Worm (Caenorhabditis elegans): Measurements from ENCODE around the gene ZC239.20.

The ZC239.20 gene

ce11 chrII:3248043-3248718, 41.9 kb upstream of the ZC239.20 start, which contains the start of the genes fbxc-50 and C17F4.2:
fbxc-50 (minus strand) TSS chrII:3248123.
C17F4.2 (plus strand) TSS chrII:3248668.
- TF ChIP-seq blmp-1 (tag; optimal IDR thresholded peaks at IDR 0.05) (peak; percentile 80), efl-1 (optimal IDR thresholded peaks at IDR 0.05) (no peak), efl-1 (GFP tag; optimal IDR thresholded peaks at IDR 0.05 in 1 of 2) (peak in 1 of 2 experiments; percentile 56), nhr-12 (tag; optimal IDR thresholded peaks at IDR 0.05) (no peak), lin-35 (GFP tag; optimal IDR thresholded peaks at IDR 0.05) (no peak)

- TF ChIP-seq ces-1 (GFP tag; optimal IDR thresholded peaks at IDR 0.05) (no peak), xbp-1 (tag; optimal IDR thresholded peaks at IDR 0.05) (no peak), tlp-1 (tag; optimal IDR thresholded peaks at IDR 0.05) (no peak), dsc-1 (tag; optimal IDR thresholded peaks at IDR 0.05) (no peak), aly-2 (tag; optimal IDR thresholded peaks at IDR 0.05) (no peak), ceh-90 (tag; optimal IDR thresholded peaks at IDR 0.05) (no peak), mef-2 (tag; optimal IDR thresholded peaks at IDR 0.05) (no peak)
These were observed 41.2 kb upstream of the ZC239.20 start for ce11 chrII:3247556-3247955.

- TF ChIP-seq elt-3 (tag; optimal IDR thresholded peaks at IDR 0.05) = no peak
- TF ChIP-seq nhr-90 (tag; optimal IDR thresholded peaks at IDR 0.05; ENCODE audit: poor library complexity) = peak; percentile 37
- TF ChIP-seq elt-2 (tag; optimal IDR thresholded peaks at IDR 0.05) = peak; percentile 98
- TF ChIP-seq tlp-1 (tag; optimal IDR thresholded peaks at IDR 0.05) = peak; percentile 69
- TF ChIP-seq lin-35 (GFP tag; optimal IDR thresholded peaks at IDR 0.05) = peak in 1 of 2 experiments; percentile 34
- peak; percentile 38 for TF ChIP-seq jun-1 (tag; optimal IDR thresholded peaks at IDR 0.05)
- TF ChIP-seq pqm-1 (tag; optimal IDR thresholded peaks at IDR 0.05) = peak; percentile 62
- no peak for TF ChIP-seq nhr-47 (tag; optimal IDR thresholded peaks at IDR 0.05)
These were observed 39.5 kb upstream of the ZC239.20 start, which contains the start of gene C17F4.7 for ce11 chrII:3245836-3246235. C17F4.7 (minus strand) TSS chrII:3246015.

- TF ChIP-seq ceh-8 (GFP tag; optimal IDR thresholded peaks at IDR 0.05) (no peak), nhr-84 (tag; optimal IDR thresholded peaks at IDR 0.05) (no peak), mdl-1 (tag; optimal IDR thresholded peaks at IDR 0.05) (no peak), dsc-1 (tag; optimal IDR thresholded peaks at IDR 0.05) (no peak), nhr-19 (GFP tag; conservative IDR thresholded peaks at IDR 0.05) (no peak), ceh-82 (tag; optimal IDR thresholded peaks at IDR 0.05) (no peak), snpc-4 (tag; optimal IDR thresholded peaks at IDR 0.05) (no peak), hlh-17 (GFP tag; optimal IDR thresholded peaks at IDR 0.05; ENCODE audit: borderline replicate concordance) (no peak), lin-13 (GFP tag; optimal IDR thresholded peaks at IDR 0.05) (no peak), unc-130 (tag; optimal IDR thresholded peaks at IDR 0.05) (no peak), efl-3 (GFP tag; optimal IDR thresholded peaks at IDR 0.05) (no peak), xbp-1 (tag; optimal IDR thresholded peaks at IDR 0.05) (no peak), mab-9 (GFP tag; IDR thresholded peaks at IDR 0.05) (no peak), tbx-2 (tag; optimal IDR thresholded peaks at IDR 0.05) (no peak), ceh-90 (tag; optimal IDR thresholded peaks at IDR 0.05) (no peak), Y116A8C.19 (tag; optimal IDR thresholded peaks at IDR 0.05; ENCODE audit: borderline replicate concordance) (no peak), elt-3 (tag; optimal IDR thresholded peaks at IDR 0.05) (no peak), nhr-85 (tag) (no peak), zag-1 (tag; optimal IDR thresholded peaks at IDR 0.05) (no peak)
These were observed 38.4 kb upstream of the ZC239.20 start for ce11 chrII:3244758-3245157.

- no peak for TF ChIP-seq lin-39 (tag; optimal IDR thresholded peaks at IDR 0.05)
- no peak for TF ChIP-seq zag-1 (tag; optimal IDR thresholded peaks at IDR 0.05)
- peak in 1 of 6 experiments; percentile 9 for TF ChIP-seq elt-3 (tag; optimal IDR thresholded peaks at IDR 0.05)
- peak; percentile 85 for TF ChIP-seq blmp-1 (tag; optimal IDR thresholded peaks at IDR 0.05)
These were observed 37.7 kb upstream of the ZC239.20 start, which contains the start of gene C17F4.12 for ce11 chrII:3244070-3244469. C17F4.12 (minus strand) TSS chrII:3244170.

Measured in whole organism, L1 larva.